Fruit fly (Drosophila melanogaster) whole organism, prepupa: Measurements from ENCODE around the gene prt.

Source experiments
- CG6276 ChIP-seq: fragments of 200-800 bp; sonication (Bioruptor generic); optimal IDR thresholded peaks from 2 replicates; lab custom pipeline; 2017; ENCODE audit warnings: missing biosample characterization, mild to moderate bottlenecking, missing genetic modification characterization
- CG7368 ChIP-seq: fragments of 200-800 bp; sonication (Bioruptor generic); optimal IDR thresholded peaks from 3 replicates; lab custom pipeline; 2016; ENCODE audit warnings: missing biosample characterization, missing genetic modification characterization
- Sox15 ChIP-seq: fragments of 200-800 bp; sonication (Bioruptor generic); optimal IDR thresholded peaks from 3 replicates; lab custom pipeline; 2016; ENCODE audit warnings: missing biosample characterization, missing genetic modification characterization
- achi ChIP-seq: fragments of 200-800 bp; sonication (Bioruptor generic); optimal IDR thresholded peaks from 3 replicates; lab custom pipeline; 2016; ENCODE audit warnings: missing biosample characterization, missing genetic modification characterization
- acj6 ChIP-seq: fragments of 200-800 bp; sonication (Bioruptor generic); optimal IDR thresholded peaks from 3 replicates; lab custom pipeline; 2016; ENCODE audit warnings: missing biosample characterization, missing genetic modification characterization
- cyc ChIP-seq: fragments of 200-800 bp; sonication (Bioruptor generic); optimal IDR thresholded peaks from 3 replicates; lab custom pipeline; 2016; ENCODE audit warnings: missing biosample characterization, missing genetic modification characterization
- dsx ChIP-seq: fragments of 200-800 bp; optimal IDR thresholded peaks from 3 replicates; lab custom pipeline; 2019; ENCODE audit warnings: missing biosample characterization, mild to moderate bottlenecking, missing genetic modification characterization, moderate library complexity; ENCODE audit not compliant: poor library complexity, severe bottlenecking
- fd85E ChIP-seq: fragments of 200-800 bp; sonication (Bioruptor generic); optimal IDR thresholded peaks from 3 replicates; lab custom pipeline; 2016; ENCODE audit warnings: missing biosample characterization, missing genetic modification characterization
- topi ChIP-seq: fragments of 200-800 bp; sonication (Bioruptor generic); optimal IDR thresholded peaks from 3 replicates; lab custom pipeline; 2016; ENCODE audit warnings: missing biosample characterization, missing genetic modification characterization

DNA sequence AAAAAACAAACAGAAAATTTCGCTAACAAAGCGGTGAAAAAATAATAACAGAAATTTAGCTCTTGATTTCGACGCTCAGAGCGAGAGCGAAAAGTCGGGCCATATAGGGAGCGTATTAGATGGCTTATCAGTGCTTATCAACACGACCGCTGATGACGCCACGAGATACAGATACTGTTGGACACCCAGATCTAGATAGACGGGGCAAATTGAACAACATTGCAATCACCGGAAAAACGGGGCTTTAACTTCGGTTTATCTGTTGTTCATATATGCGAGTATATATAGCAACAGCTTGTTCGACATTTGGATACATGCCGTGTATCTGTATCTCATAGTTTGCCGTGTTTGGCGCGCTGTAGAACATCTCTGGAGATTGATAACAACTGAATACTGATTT lies 30.2 kb downstream of the prt start:
- TF ChIP-seq acj6 (GFP tag; lab: Kevin White, UChicago) (no peak), fd85E (no peak), CG6276 (no peak), CG7368 (GFP tag; lab: Kevin White, UChicago) (no peak), cyc (GFP tag; lab: Kevin White, UChicago) (no peak), dsx (GFP tag; lab: Kevin White, UChicago) (no peak), achi (no peak), Sox15 (GFP tag; lab: Kevin White, UChicago) (no peak), topi (GFP tag; lab: Kevin White, UChicago) (no peak)
